Worm (Caenorhabditis elegans) whole organism, early embryonic: ENCODE results near the gene pat-6.
A peak's percentile ranks its signal among the peaks of the same experiment; 100 is the strongest.

ENCODE experiments used
- B0310.2 ChIP-seq: sonication (generic microtip); optimal IDR thresholded peaks from 2 replicates; lab custom pipeline; 2016; ENCODE audit warnings: mild to moderate bottlenecking, missing genetic modification characterization, missing compliant biosample characterization
- F13C5.2 ChIP-seq: sonication (generic microtip); optimal IDR thresholded peaks from 2 replicates; lab custom pipeline; 2017; ENCODE audit warnings: mild to moderate bottlenecking, missing genetic modification characterization, inconsistent platforms, missing compliant biosample characterization
- aly-1 ChIP-seq: sonication (generic microtip); optimal IDR thresholded peaks from 2 replicates; lab custom pipeline; 2016; ENCODE audit warnings: missing genetic modification characterization, missing compliant biosample characterization
- ama-1 ChIP-seq: fragments of 150-350 bp; optimal IDR thresholded peaks from 2 replicates; lab custom pipeline; 2014
- ceh-13 ChIP-seq: fragments of 200-800 bp; sonication (Bioruptor generic); optimal IDR thresholded peaks from 2 replicates; lab custom pipeline; 2018; ENCODE audit warnings: mild to moderate bottlenecking, missing genetic modification characterization, missing compliant biosample characterization
- ceh-36 ChIP-seq: sonication (generic microtip); optimal IDR thresholded peaks from 2 replicates; lab custom pipeline; 2016; ENCODE audit warnings: missing genetic modification characterization, inconsistent platforms, missing compliant biosample characterization
- ets-7 ChIP-seq: sonication (generic microtip); optimal IDR thresholded peaks from 2 replicates; lab custom pipeline; 2016; ENCODE audit warnings: missing genotype, missing genetic modification characterization, missing compliant biosample characterization
- flt-1 ChIP-seq: fragments of 200-800 bp; sonication (Bioruptor generic); IDR thresholded peaks from 2 replicates; pipeline ENCODE4 v1.3.6; 2022; ENCODE audit warnings: missing genetic modification characterization, missing compliant biosample characterization
- hmbx-1 ChIP-seq: sonication (generic microtip); optimal IDR thresholded peaks from 2 replicates; lab custom pipeline; 2016; ENCODE audit warnings: mild to moderate bottlenecking, missing genetic modification characterization, missing compliant biosample characterization
- hmg-4 ChIP-seq: fragments of 200-800 bp; sonication (Bioruptor generic); optimal IDR thresholded peaks from 2 replicates; lab custom pipeline; 2018; ENCODE audit warnings: mild to moderate bottlenecking, missing genetic modification characterization, missing compliant biosample characterization
- hnd-1 ChIP-seq: sonication (generic microtip); optimal IDR thresholded peaks from 2 replicates; lab custom pipeline; 2016; ENCODE audit warnings: missing genetic modification characterization, missing compliant biosample characterization
- pes-1 ChIP-seq: fragments of 200-800 bp; sonication (Bioruptor generic); IDR thresholded peaks from 2 replicates; pipeline ENCODE4 v1.3.6; 2022; ENCODE audit warnings: missing genetic modification reagents, missing genetic modification characterization, missing compliant biosample characterization
- scrt-1 ChIP-seq: fragments of 200-800 bp; sonication (Bioruptor generic); IDR thresholded peaks from 2 replicates; pipeline ENCODE4 v1.3.6; 2022; ENCODE audit warnings: missing genetic modification characterization, missing compliant biosample characterization
- sea-1 ChIP-seq: fragments of 200-800 bp; sonication (Bioruptor generic); conservative IDR thresholded peaks from 2 replicates; pipeline ENCODE4 v1.3.6; 2022; ENCODE audit warnings: missing genetic modification characterization, missing compliant biosample characterization
- tbx-11 ChIP-seq: fragments of 200-800 bp; sonication (Bioruptor generic); IDR thresholded peaks from 2 replicates; pipeline ENCODE4 v1.3.6; 2022; ENCODE audit warnings: missing genetic modification characterization, missing compliant biosample characterization
- tbx-37 ChIP-seq: fragments of 200-800 bp; sonication (Bioruptor generic); conservative IDR thresholded peaks from 2 replicates; pipeline ENCODE4 v1.3.6; 2022; ENCODE audit warnings: missing genetic modification reagents, missing genetic modification characterization, missing compliant biosample characterization
- tra-4 ChIP-seq: sonication (generic microtip); optimal IDR thresholded peaks from 2 replicates; lab custom pipeline; 2017; ENCODE audit warnings: missing genetic modification characterization, missing compliant biosample characterization

Gene pat-6

DNA sequence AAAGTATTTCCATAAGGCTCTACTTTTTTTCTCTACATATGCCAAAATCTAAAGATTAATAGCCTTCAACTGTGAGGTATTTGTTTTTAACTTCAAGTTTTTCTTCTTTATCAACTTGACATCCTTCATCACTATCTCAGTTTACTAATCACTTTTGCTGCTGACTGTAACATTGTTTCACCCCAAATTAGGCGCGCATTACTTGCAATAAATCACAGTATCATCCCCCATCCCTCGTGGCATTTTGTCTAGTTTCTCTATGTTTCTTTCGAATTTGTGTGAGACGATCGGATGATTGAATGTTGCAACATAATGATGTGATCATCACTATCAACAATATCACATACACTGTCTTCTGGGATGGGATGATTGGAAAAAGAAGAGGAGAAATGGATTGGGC, 16.5 kb downstream of the pat-6 start:
- no peak for TF ChIP-seq B0310.2 (tag; lab: Kevin White, UChicago)
- no peak for TF ChIP-seq pes-1 (GFP tag; lab: Robert Waterston, UW)
- TF ChIP-seq ceh-13 (GFP tag; lab: Kevin White, UChicago), result no peak
- TF ChIP-seq tra-4 (tag; lab: Kevin White, UChicago), result no peak
- no peak for TF ChIP-seq tbx-11 (GFP tag; lab: Robert Waterston, UW)
- no peak for TF ChIP-seq scrt-1
- no peak for TF ChIP-seq ceh-36
- TF ChIP-seq hnd-1 (tag; lab: Kevin White, UChicago), result no peak

DNA sequence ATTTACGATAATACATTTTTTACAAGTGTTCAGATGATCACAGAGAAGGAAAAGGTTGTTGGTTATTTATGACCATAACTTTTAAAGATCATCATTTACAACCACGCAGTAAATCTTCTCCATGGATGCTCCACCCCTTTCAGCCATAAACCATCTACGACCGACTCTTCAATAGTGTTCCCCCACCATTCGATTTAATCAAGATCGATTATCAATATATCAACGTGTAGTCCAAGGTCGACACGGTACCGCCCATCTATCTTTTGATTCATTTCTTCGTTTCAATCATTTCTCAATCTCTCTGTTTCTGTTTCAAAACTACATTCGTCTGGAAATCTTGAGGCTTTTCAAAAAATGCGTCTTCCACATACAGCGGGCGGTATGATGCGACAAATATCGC, 19.2 kb downstream of the pat-6 start, which contains the start of gene aass-1:
aass-1 (plus strand) TSS at position 301 of the 400 bp plus-strand sequence.
- no peak for TF ChIP-seq flt-1 (GFP tag; lab: Robert Waterston, UW)
- TF ChIP-seq tra-4 (tag; lab: Kevin White, UChicago), result no peak
- no peak for TF ChIP-seq ceh-13 (GFP tag; lab: Kevin White, UChicago)
- no peak for TF ChIP-seq tbx-11 (GFP tag; lab: Robert Waterston, UW)
- no peak for TF ChIP-seq aly-1
- TF ChIP-seq hmg-4 (GFP tag; lab: Kevin White, UChicago), result no peak
- no peak for TF ChIP-seq tbx-37 (GFP tag; lab: Robert Waterston, UW)
- no peak for TF ChIP-seq pes-1 (GFP tag; lab: Robert Waterston, UW)
- no peak for TF ChIP-seq B0310.2 (tag; lab: Kevin White, UChicago)
- no peak for TF ChIP-seq ama-1 (lab: Kevin White, UChicago)
- TF ChIP-seq F13C5.2 (tag; lab: Kevin White, UChicago), result no peak
- no peak for TF ChIP-seq sea-1 (GFP tag; lab: Robert Waterston, UW)
- no peak for TF ChIP-seq ceh-36
- no peak for TF ChIP-seq scrt-1
- no peak for TF ChIP-seq hnd-1 (tag; lab: Kevin White, UChicago)
- TF ChIP-seq ets-7 (tag; lab: Kevin White, UChicago), result no peak
- TF ChIP-seq hmbx-1 (tag; lab: Kevin White, UChicago), result no peak

DNA sequence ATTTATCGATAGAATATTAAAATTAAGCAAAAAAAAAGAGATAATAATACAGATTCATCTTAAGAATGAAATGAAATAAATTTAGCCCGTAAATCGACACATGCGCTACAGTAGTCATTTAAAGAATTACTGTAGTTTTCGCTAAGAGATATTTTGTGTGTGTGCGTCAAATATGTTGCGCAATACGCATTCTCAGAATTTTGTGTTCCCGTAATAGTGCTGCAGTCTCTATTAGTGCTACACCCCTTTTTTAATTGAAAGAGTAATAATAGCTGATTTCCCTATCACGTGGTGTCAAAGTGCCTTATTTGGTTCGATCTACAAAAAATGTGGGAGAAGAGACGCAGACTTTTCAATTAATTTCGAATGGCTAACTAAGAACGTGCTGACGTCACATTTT, 19.8 kb downstream of the pat-6 start:
- no peak for TF ChIP-seq ets-7 (tag; lab: Kevin White, UChicago)
- no peak for TF ChIP-seq tbx-11 (GFP tag; lab: Robert Waterston, UW)
- no peak for TF ChIP-seq scrt-1
- TF ChIP-seq tra-4 (tag; lab: Kevin White, UChicago), result no peak
- TF ChIP-seq hmbx-1 (tag; lab: Kevin White, UChicago), result no peak
- TF ChIP-seq hmg-4 (GFP tag; lab: Kevin White, UChicago), result no peak
- no peak for TF ChIP-seq ama-1 (lab: Kevin White, UChicago)
- no peak for TF ChIP-seq pes-1 (GFP tag; lab: Robert Waterston, UW)
- TF ChIP-seq F13C5.2 (tag; lab: Kevin White, UChicago), result no peak
- no peak for TF ChIP-seq hnd-1 (tag; lab: Kevin White, UChicago)
- no peak for TF ChIP-seq ceh-13 (GFP tag; lab: Kevin White, UChicago)
- no peak for TF ChIP-seq ceh-36
- no peak for TF ChIP-seq B0310.2 (tag; lab: Kevin White, UChicago)
- TF ChIP-seq aly-1, result no peak

DNA sequence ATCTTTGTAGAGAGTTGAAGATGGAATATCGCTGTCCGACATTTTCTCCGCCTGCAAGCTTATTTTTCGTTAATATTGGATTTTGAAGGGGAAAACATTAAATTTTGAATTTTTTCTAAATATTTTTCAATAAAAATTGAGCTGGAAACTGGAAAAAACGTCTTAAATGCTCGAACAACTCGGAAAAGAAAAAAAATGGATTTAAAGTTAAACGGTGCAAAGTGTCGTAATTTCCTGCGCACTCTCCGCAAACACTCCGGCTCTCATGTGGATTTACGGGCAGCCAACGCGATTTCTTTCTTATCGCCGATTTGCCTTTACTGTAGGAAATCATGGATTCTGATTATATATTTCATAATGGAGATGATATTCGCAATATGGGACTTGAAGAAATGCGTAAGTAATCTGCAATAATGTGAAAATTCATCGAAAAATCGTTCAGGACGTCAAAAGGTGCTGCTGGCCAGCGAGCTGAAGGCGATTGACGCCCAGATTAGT, 23.7 kb downstream of the pat-6 start, which contains the start of the genes fnta-1 and cogc-8:
fnta-1 (minus strand) TSS at position 51 of the 498 bp plus-strand sequence.
cogc-8 (plus strand) TSS at position 195 of the 498 bp plus-strand sequence.
- TF ChIP-seq F13C5.2 (tag; lab: Kevin White, UChicago) (peak; percentile 16), B0310.2 (tag; lab: Kevin White, UChicago) (no peak), pes-1 (GFP tag; lab: Robert Waterston, UW) (no peak)

DNA sequence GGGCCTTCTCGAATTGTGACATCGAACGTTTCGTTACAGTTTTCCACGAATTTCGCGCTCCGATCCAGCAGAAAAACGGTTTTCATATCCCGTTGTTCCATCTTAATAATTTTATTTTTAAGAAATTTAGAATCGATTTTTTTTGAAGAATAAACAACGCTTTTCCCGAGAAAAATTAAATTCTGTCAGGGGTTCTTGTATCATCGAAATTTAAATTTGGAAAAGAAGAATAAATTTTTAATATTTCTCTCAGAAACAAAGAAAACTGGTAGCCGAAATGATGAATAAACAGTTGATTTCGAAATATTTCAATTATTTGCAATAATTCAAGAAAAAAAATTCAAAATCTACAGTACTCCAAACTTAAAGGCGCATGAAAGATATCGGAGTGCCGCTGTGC, 26.7 kb downstream of the pat-6 start, which contains the start of gene ints-13:
ints-13 (minus strand) TSS at position 101 of the 400 bp plus-strand sequence.
- TF ChIP-seq B0310.2 (tag; lab: Kevin White, UChicago) (no peak), ama-1 (lab: Kevin White, UChicago) (peak; percentile 20)

DNA sequence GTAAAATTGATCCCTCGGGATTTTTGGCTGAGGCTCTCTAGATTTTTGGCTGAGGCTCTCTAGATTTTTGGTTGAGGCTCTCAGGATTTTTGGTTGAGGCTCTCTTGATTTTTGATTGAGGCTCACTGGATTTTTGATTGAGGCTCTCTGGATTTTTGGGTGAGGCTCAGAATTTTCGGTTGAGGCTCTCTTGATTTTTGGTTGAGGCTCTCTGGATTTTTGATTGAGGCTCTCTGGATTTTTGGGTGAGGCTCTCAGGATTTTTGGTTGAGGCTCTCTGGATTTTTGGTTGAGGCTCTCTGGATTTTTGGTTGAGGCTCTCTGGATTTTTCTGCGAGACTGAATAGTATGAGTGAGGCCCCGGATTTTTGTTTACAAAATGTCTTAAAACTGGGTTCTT, 27.9 kb downstream of the pat-6 start:
- TF ChIP-seq tra-4 (tag; lab: Kevin White, UChicago), result no peak
- no peak for TF ChIP-seq hmg-4 (GFP tag; lab: Kevin White, UChicago)
- no peak for TF ChIP-seq ama-1 (lab: Kevin White, UChicago)
- no peak for TF ChIP-seq ceh-36
- TF ChIP-seq hnd-1 (tag; lab: Kevin White, UChicago), result no peak
- no peak for TF ChIP-seq B0310.2 (tag; lab: Kevin White, UChicago)
- no peak for TF ChIP-seq tbx-11 (GFP tag; lab: Robert Waterston, UW)
- no peak for TF ChIP-seq flt-1 (GFP tag; lab: Robert Waterston, UW)
- TF ChIP-seq scrt-1, result no peak
- no peak for TF ChIP-seq ets-7 (tag; lab: Kevin White, UChicago)
- no peak for TF ChIP-seq ceh-13 (GFP tag; lab: Kevin White, UChicago)
- no peak for TF ChIP-seq sea-1 (GFP tag; lab: Robert Waterston, UW)
- no peak for TF ChIP-seq tbx-37 (GFP tag; lab: Robert Waterston, UW)

DNA sequence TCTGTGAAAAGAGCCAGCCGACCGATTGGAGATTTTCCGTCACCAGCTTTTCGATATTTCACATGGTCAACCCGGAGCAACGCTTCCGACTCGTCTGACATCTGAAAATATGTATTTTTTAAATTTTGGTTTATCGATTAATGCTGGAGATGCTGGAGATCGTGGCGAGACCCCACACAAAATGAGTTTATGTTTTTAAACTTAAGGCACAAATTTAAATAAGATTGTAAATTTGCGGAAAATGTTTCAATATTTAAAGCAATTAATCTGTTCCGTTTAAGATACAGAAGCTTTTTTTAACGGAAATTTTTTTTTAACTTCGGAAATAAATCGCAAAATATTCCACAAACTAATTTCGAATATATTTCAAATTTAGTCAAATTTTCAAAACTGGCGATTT, 32.4 kb downstream of the pat-6 start, which contains the start of gene gtf-2H1:
gtf-2H1 (minus strand) TSS at position 101 of the 400 bp plus-strand sequence.
- TF ChIP-seq tbx-11 (GFP tag; lab: Robert Waterston, UW), result no peak
- TF ChIP-seq ets-7 (tag; lab: Kevin White, UChicago), result no peak
- TF ChIP-seq hmbx-1 (tag; lab: Kevin White, UChicago), result no peak
- TF ChIP-seq flt-1 (GFP tag; lab: Robert Waterston, UW), result no peak
- no peak for TF ChIP-seq pes-1 (GFP tag; lab: Robert Waterston, UW)
- TF ChIP-seq B0310.2 (tag; lab: Kevin White, UChicago), result no peak
- TF ChIP-seq ceh-36, result no peak
- TF ChIP-seq F13C5.2 (tag; lab: Kevin White, UChicago), result no peak
- TF ChIP-seq scrt-1, result no peak
- no peak for TF ChIP-seq hmg-4 (GFP tag; lab: Kevin White, UChicago)
- no peak for TF ChIP-seq tra-4 (tag; lab: Kevin White, UChicago)
